Worm (Caenorhabditis elegans) whole organism, late embryonic: ENCODE measurements around the gene tlk-1.

ENCODE experiments used
- ama-1 ChIP-seq: fragments of 150-350 bp; optimal IDR thresholded peaks from 2 replicates; lab custom pipeline; 2014
- ets-4 ChIP-seq: sonication (generic microtip); optimal IDR thresholded peaks from 2 replicates; lab custom pipeline; 2016; ENCODE audit warnings: missing genetic modification characterization, missing compliant biosample characterization
- lin-11 ChIP-seq: fragments of 200-800 bp; sonication (Bioruptor generic); optimal IDR thresholded peaks from 2 replicates; lab custom pipeline; 2018; ENCODE audit warnings: mild to moderate bottlenecking, missing genetic modification characterization, missing compliant biosample characterization
- nhr-232 ChIP-seq: sonication (generic microtip); optimal IDR thresholded peaks from 2 replicates; lab custom pipeline; 2016; ENCODE audit warnings: missing genetic modification characterization, missing compliant biosample characterization
- pha-4 ChIP-seq: fragments of 150-350 bp; optimal IDR thresholded peaks from 2 replicates; lab custom pipeline; 2018; ENCODE audit warnings: missing biosample characterization, missing genetic modification reagents, missing genetic modification characterization
- sox-4 ChIP-seq: sonication (generic microtip); optimal IDR thresholded peaks from 2 replicates; lab custom pipeline; 2017; ENCODE audit warnings: mild to moderate bottlenecking, missing genetic modification characterization, inconsistent platforms, missing compliant biosample characterization
- syd-9 ChIP-seq: sonication (generic microtip); optimal IDR thresholded peaks from 2 replicates; lab custom pipeline; 2016; ENCODE audit warnings: mild to moderate bottlenecking, missing genetic modification characterization, moderate library complexity, missing compliant biosample characterization
- ttx-3 ChIP-seq: sonication (generic microtip); optimal IDR thresholded peaks from 2 replicates; lab custom pipeline; 2016; ENCODE audit warnings: missing genetic modification reagents, missing genetic modification characterization, missing compliant biosample characterization

ce11 chrIII:9689377-9689776 lies 10.3 kb upstream of the tlk-1 start:
- TF ChIP-seq pha-4 (no peak), ets-4 (tag; lab: Kevin White, UChicago) (no peak), syd-9 (tag; lab: Kevin White, UChicago) (no peak), lin-11 (no peak), nhr-232 (tag; lab: Kevin White, UChicago) (no peak), ttx-3 (tag; lab: Kevin White, UChicago) (no peak), sox-4 (tag; lab: Kevin White, UChicago) (no peak), ama-1 (lab: Kevin White, UChicago) (no peak)
